Fruit fly (Drosophila melanogaster): Measurements from ENCODE around the gene Gr93c.

Gene Gr93c

DNA sequence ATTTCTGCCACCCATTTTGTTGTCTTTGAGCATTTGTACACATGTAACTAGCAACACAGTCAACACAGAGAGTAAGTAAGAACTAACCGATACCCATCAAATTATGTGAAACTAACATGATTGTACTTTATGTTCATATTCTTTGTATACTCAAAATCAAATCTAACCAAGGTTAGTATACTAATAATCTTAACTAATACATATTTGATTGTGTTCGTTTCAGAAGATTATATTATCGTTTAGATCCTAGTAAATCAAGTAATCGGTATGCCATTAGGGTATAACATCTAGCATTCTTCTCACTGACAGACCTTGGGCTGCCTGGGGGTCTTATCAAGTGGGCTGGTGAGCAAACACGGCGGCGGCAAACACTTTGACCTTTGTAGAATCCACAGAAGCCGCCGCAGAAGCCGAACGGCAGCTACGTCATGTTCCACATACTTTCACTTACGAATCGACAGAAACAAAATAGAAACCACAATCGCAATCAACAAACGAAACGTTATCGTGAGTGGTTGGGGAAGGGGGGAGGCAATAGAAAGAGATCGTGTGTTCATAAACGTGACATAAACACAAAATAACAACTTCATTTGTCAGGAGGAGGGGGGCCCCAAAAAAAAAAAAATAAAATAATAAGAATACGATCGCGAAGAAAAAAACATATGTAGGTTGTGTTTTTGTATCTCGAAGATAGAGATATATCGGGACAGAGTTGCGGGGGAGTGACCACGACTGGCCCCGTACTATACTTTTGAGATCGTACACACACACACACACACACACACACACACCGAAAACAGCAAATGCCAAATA lies 9.5 kb downstream of the Gr93c start (continued):
- no peak for TF ChIP-seq D (optimal IDR thresholded peaks at IDR 0.05)
- TF ChIP-seq D (GFP tag; optimal IDR thresholded peaks at IDR 0.05): no peak
- TF ChIP-seq Lhr (GFP tag; optimal IDR thresholded peaks at IDR 0.05): peak; percentile 29

DNA sequence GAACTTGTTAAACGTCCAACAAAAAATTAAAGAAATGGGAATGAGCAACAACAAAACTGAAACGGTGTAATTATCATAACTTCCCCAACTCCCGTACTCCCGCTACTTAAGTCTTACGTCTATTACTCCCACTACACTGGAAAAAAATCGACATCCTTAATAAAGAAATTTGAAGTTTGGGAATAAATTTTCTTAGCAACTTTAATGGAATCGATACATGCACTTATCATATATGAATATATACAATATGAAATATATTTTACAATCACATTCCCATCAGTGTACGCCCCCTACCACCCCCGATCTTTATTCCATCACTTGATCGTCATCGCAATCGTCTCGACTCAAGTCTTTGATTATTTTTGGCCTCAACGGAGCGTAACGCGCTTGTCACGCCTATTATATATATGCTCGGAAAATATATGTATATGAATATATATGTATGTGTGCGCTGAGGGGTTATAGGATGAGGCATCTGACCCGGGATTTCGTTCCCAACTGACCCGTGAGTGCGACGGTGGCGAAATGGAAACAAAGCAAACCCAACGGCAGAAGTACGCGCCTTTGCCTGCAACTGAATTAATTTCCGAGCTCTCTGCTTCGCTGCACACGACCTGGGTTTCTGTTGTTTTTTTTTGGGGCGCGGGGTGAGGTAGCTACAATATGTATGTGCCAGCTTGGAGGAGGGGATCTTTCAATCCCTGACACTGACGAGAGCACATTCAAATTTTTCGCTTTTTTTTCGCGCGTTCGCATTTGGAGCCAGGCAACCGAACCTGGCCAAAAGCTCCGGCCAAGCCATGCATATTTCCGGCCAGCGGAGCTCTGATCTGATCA lies 10.6 kb downstream of the Gr93c start:
- TF ChIP-seq CG9727 (GFP tag; optimal IDR thresholded peaks at IDR 0.05) (peak; percentile 36), row (GFP tag; IDR thresholded peaks at IDR 0.05) (peak; percentile 52; the same call in 2 of the 3 replicates), CG7556 (GFP tag; optimal IDR thresholded peaks at IDR 0.05) (peak; percentile 45), Asciz (GFP tag; optimal IDR thresholded peaks at IDR 0.05) (peak; percentile 1), lola (GFP tag; optimal IDR thresholded peaks at IDR 0.05) (peak in 1 of 3 experiments; percentile 77), Nf-YC (tag; optimal IDR thresholded peaks at IDR 0.05) (no peak), Drgx (GFP tag; IDR thresholded peaks at IDR 0.05) (0 out of 2 replicates have a peak, but pooled peaks have one; percentile 5), Atf6 (GFP tag; IDR thresholded peaks at IDR 0.05) (no peak), Xrp1 (GFP tag; IDR thresholded peaks at IDR 0.05) (peak; percentile 69), twi (tag; optimal IDR thresholded peaks at IDR 0.05) (peak; percentile 13), inv (GFP tag; IDR thresholded peaks at IDR 0.05; ENCODE audit: partially characterized antibody) (no peak), crc (GFP tag; optimal IDR thresholded peaks at IDR 0.05) (no peak), onecut (GFP tag; IDR thresholded peaks at IDR 0.05) (0 out of 2 replicates have a peak, but pooled peaks have one; percentile 4), kni (GFP tag; optimal IDR thresholded peaks at IDR 0.05) (no peak), lov (optimal IDR thresholded peaks at IDR 0.05) (no peak), lov (GFP tag; IDR thresholded peaks at IDR 0.05) (0 out of 3 replicates have a peak, but pooled peaks have one; percentile 25), Spps (tag; optimal IDR thresholded peaks at IDR 0.05) (peak; percentile 43), salm (tag; optimal IDR thresholded peaks at IDR 0.05) (no peak), Eip74EF (GFP tag; optimal IDR thresholded peaks at IDR 0.05) (peak in 1 of 2 experiments; percentile 19), CG1602 (GFP tag; optimal IDR thresholded peaks at IDR 0.05) (peak; percentile 43), CG2875 (GFP tag; optimal IDR thresholded peaks at IDR 0.05) (peak; percentile 60), Rx (GFP tag; IDR thresholded peaks at IDR 0.05) (0 out of 2 replicates have a peak, but pooled peaks have one; percentile 16), Hr51 (GFP tag; optimal IDR thresholded peaks at IDR 0.05) (peak in 1 of 2 experiments; percentile 42), nmo (GFP tag; optimal IDR thresholded peaks at IDR 0.05) (peak; percentile 59), Max (GFP tag; optimal IDR thresholded peaks at IDR 0.05) (no peak), CG12769 (tag; optimal IDR thresholded peaks at IDR 0.05) (peak; percentile 17), seq (GFP tag; IDR thresholded peaks at IDR 0.05) (no peak), ATbp (GFP tag; optimal IDR thresholded peaks at IDR 0.05) (peak; percentile 44), eve (GFP tag; optimal IDR thresholded peaks at IDR 0.05) (peak in 1 of 2 experiments; percentile 67), dan (GFP tag; IDR thresholded peaks at IDR 0.05) (no peak), tx (GFP tag; optimal IDR thresholded peaks at IDR 0.05) (no peak), CG17328 (GFP tag; IDR thresholded peaks at IDR 0.05) (0 out of 2 replicates have a peak, but pooled peaks have one; percentile 26), CG10209 (GFP tag; optimal IDR thresholded peaks at IDR 0.05) (peak; percentile 44), CrebB (tag; optimal IDR thresholded peaks at IDR 0.05) (no peak), CG3407 (GFP tag; optimal IDR thresholded peaks at IDR 0.05) (peak; percentile 39), dimm (GFP tag; IDR thresholded peaks at IDR 0.05) (0 out of 2 replicates have a peak, but pooled peaks have one; percentile 35), dmrt11E (tag; optimal IDR thresholded peaks at IDR 0.05) (peak; percentile 83), CG8944 (GFP tag; optimal IDR thresholded peaks at IDR 0.05) (no peak), prd (optimal IDR thresholded peaks at IDR 0.05) (no peak), prd (GFP tag; IDR thresholded peaks at IDR 0.05) (peak; percentile 16; the same call in 1 of the 3 replicates), CG17802 (tag; optimal IDR thresholded peaks at IDR 0.05) (no peak)

Data from whole organism, embryonic.